Worm (Caenorhabditis elegans) whole organism, L3 larva: ENCODE results near the gene ari-2.

ENCODE experiments used
- R02D3.7 ChIP-seq: fragments of 150-350 bp; optimal IDR thresholded peaks from 2 replicates; lab custom pipeline; 2014; ENCODE audit warnings: missing biosample characterization, missing genetic modification characterization
- ZK546.5 ChIP-seq: sonication (generic microtip); optimal IDR thresholded peaks from 2 replicates; lab custom pipeline; 2017; ENCODE audit warnings: missing biosample characterization, missing genetic modification characterization
- aly-2 ChIP-seq: fragments of 150-350 bp; optimal IDR thresholded peaks from 2 replicates; lab custom pipeline; 2014; ENCODE audit warnings: missing biosample characterization, missing genetic modification characterization
- ama-1 ChIP-seq: fragments of 150-350 bp; optimal IDR thresholded peaks from 2 replicates; lab custom pipeline; 2018
- ceh-28 ChIP-seq: fragments of 150-350 bp; optimal IDR thresholded peaks from 2 replicates; lab custom pipeline; 2014; ENCODE audit warnings: missing biosample characterization, missing genetic modification reagents, missing genetic modification characterization
- daf-12 ChIP-seq: fragments of 150-350 bp; optimal IDR thresholded peaks from 2 replicates; lab custom pipeline; 2014; ENCODE audit warnings: missing biosample characterization, missing genetic modification reagents, missing genetic modification characterization
- egl-27 ChIP-seq: sonication (generic microtip); optimal IDR thresholded peaks from 4 replicates; lab custom pipeline; 2017; ENCODE audit warnings: missing biosample characterization, missing genetic modification reagents, missing genetic modification characterization
- egl-5 ChIP-seq: fragments of 150-350 bp; optimal IDR thresholded peaks from 2 replicates; lab custom pipeline; 2017; ENCODE audit warnings: missing biosample characterization, missing genetic modification reagents, missing genetic modification characterization, inconsistent platforms
- elt-2 ChIP-seq: sonication (generic microtip); optimal IDR thresholded peaks from 2 replicates; lab custom pipeline; 2016; ENCODE audit warnings: missing genetic modification reagents, mild to moderate bottlenecking, missing genetic modification characterization, missing compliant biosample characterization
- elt-3 ChIP-seq, 3 experiments: fragments of 150-350 bp in 1 of 3; sonication (generic microtip) in 2 of 3; optimal IDR thresholded peaks; 2 replicates in 2 of 3; 4 replicates in 1 of 3; lab custom pipeline; 2014 to 2017; ENCODE audit warnings: missing biosample characterization in 3 of 3, missing genetic modification characterization in 3 of 3
- eor-1 ChIP-seq, 2 experiments: fragments of 150-350 bp; optimal IDR thresholded peaks; 2 replicates each; lab custom pipeline; 2014 to 2018; ENCODE audit warnings: missing biosample characterization in 2 of 2, missing genetic modification characterization in 2 of 2
- fkh-10 ChIP-seq: sonication (generic microtip); optimal IDR thresholded peaks from 2 replicates; lab custom pipeline; 2017; ENCODE audit warnings: missing biosample characterization, missing genetic modification reagents, missing genetic modification characterization
- fkh-2 ChIP-seq: fragments of 150-350 bp; optimal IDR thresholded peaks from 2 replicates; lab custom pipeline; 2014; ENCODE audit warnings: missing biosample characterization, missing genetic modification reagents, missing genetic modification characterization
- hmg-11 ChIP-seq: sonication (generic microtip); optimal IDR thresholded peaks from 2 replicates; lab custom pipeline; 2016; ENCODE audit warnings: missing genetic modification characterization, missing compliant biosample characterization
- jun-1 ChIP-seq: fragments of 150-350 bp; optimal IDR thresholded peaks from 2 replicates; lab custom pipeline; 2014; ENCODE audit warnings: missing biosample characterization, missing genetic modification reagents, missing genetic modification characterization
- lin-15B ChIP-seq: fragments of 150-350 bp; optimal IDR thresholded peaks from 2 replicates; lab custom pipeline; 2014; ENCODE audit warnings: missing biosample characterization, missing genetic modification characterization
- lin-39 ChIP-seq: fragments of 150-350 bp; optimal IDR thresholded peaks from 2 replicates; lab custom pipeline; 2018; ENCODE audit warnings: missing biosample characterization, missing genetic modification reagents, missing genetic modification characterization
- lsy-12 ChIP-seq: sonication (generic microtip); optimal IDR thresholded peaks from 2 replicates; lab custom pipeline; 2016; ENCODE audit warnings: mild to moderate bottlenecking, missing genetic modification characterization, missing compliant biosample characterization
- mdl-1 ChIP-seq: fragments of 150-350 bp; optimal IDR thresholded peaks from 2 replicates; lab custom pipeline; 2014; ENCODE audit warnings: missing biosample characterization, missing genetic modification characterization
- mml-1 ChIP-seq: fragments of 150-350 bp; sonication (generic microtip); optimal IDR thresholded peaks from 3 replicates; lab custom pipeline; 2014; ENCODE audit warnings: missing biosample characterization, missing genetic modification characterization
- nfya-1 ChIP-seq: sonication (generic microtip); optimal IDR thresholded peaks from 2 replicates; lab custom pipeline; 2017; ENCODE audit warnings: missing genetic modification characterization, mild to moderate bottlenecking, missing compliant biosample characterization, antibody characterized with exemption, moderate library complexity; ENCODE audit not compliant: insufficient read depth
- nhr-12 ChIP-seq: fragments of 150-350 bp; optimal IDR thresholded peaks from 2 replicates; lab custom pipeline; 2014; ENCODE audit warnings: missing biosample characterization, missing genetic modification characterization
- nhr-23 ChIP-seq: fragments of 150-350 bp; optimal IDR thresholded peaks from 2 replicates; lab custom pipeline; 2014; ENCODE audit warnings: missing biosample characterization, missing genetic modification reagents, missing genetic modification characterization
- nhr-237 ChIP-seq: fragments of 150-350 bp; optimal IDR thresholded peaks from 2 replicates; lab custom pipeline; 2014; ENCODE audit warnings: missing biosample characterization, missing genetic modification characterization
- nhr-25 ChIP-seq: sonication (generic microtip); optimal IDR thresholded peaks from 2 replicates; lab custom pipeline; 2017; ENCODE audit warnings: missing biosample characterization, missing genetic modification characterization
- nhr-43 ChIP-seq: sonication (generic microtip); optimal IDR thresholded peaks from 2 replicates; lab custom pipeline; 2016; ENCODE audit warnings: mild to moderate bottlenecking, missing genetic modification characterization, missing compliant biosample characterization; ENCODE audit not compliant: poor library complexity, severe bottlenecking
- nhr-67 ChIP-seq: fragments of 150-350 bp; optimal IDR thresholded peaks from 2 replicates; lab custom pipeline; 2014; ENCODE audit warnings: missing biosample characterization, missing genetic modification characterization
- nhr-76 ChIP-seq: fragments of 150-350 bp; sonication (generic microtip); optimal IDR thresholded peaks from 5 replicates; lab custom pipeline; 2014; ENCODE audit warnings: missing biosample characterization, missing genetic modification characterization
- pha-4 ChIP-seq: fragments of 150-350 bp; optimal IDR thresholded peaks from 2 replicates; lab custom pipeline; 2014; ENCODE audit warnings: missing biosample characterization, missing genetic modification reagents, missing genetic modification characterization
- pqm-1 ChIP-seq: fragments of 150-350 bp; optimal IDR thresholded peaks from 2 replicates; lab custom pipeline; 2017; ENCODE audit warnings: missing biosample characterization, missing genetic modification characterization, inconsistent platforms
- skn-1 ChIP-seq: fragments of 150-350 bp; optimal IDR thresholded peaks from 2 replicates; lab custom pipeline; 2014; ENCODE audit warnings: missing biosample characterization, missing genetic modification characterization
- snpc-4 ChIP-seq: fragments of 150-350 bp; optimal IDR thresholded peaks from 2 replicates; lab custom pipeline; 2014; ENCODE audit warnings: missing biosample characterization, missing genetic modification characterization
- tbx-2 ChIP-seq: sonication (generic microtip); optimal IDR thresholded peaks from 2 replicates; lab custom pipeline; 2016; ENCODE audit warnings: mild to moderate bottlenecking, missing genetic modification characterization, missing compliant biosample characterization
- unc-39 ChIP-seq: sonication (generic microtip); optimal IDR thresholded peaks from 4 replicates; lab custom pipeline; 2017; ENCODE audit warnings: missing biosample characterization, missing genetic modification characterization
- unc-62 ChIP-seq: fragments of 150-350 bp; sonication (generic microtip); optimal IDR thresholded peaks from 4 replicates; lab custom pipeline; 2014; ENCODE audit warnings: missing biosample characterization, missing genetic modification reagents, missing genetic modification characterization
- zag-1 ChIP-seq: fragments of 150-350 bp; optimal IDR thresholded peaks from 2 replicates; lab custom pipeline; 2014; ENCODE audit warnings: missing biosample characterization, missing genetic modification characterization

ari-2 gene

DNA sequence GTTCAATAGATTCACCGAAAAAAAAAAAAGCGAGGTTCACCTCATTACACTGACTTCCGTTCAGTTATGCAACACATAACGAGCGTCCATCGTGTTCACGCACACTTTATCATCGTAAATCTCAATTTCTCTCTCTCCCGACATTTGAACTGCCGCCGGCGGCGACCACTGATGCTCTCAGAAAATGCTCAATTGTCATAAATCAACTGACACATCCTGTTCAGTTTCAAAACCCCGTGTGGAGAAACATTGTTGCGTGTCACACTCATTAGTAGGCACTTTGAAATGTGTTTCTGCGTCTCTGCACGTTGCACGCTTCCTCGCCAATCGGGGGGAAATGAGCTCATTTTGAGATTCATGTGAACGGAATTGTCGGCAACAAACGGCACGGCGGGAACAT is 15.2 kb upstream of the ari-2 start:
- TF ChIP-seq mdl-1 (tag; lab: Kevin White, UChicago) (no peak), egl-5 (tag; lab: Kevin White, UChicago) (peak; percentile 83), unc-39 (no peak)

DNA sequence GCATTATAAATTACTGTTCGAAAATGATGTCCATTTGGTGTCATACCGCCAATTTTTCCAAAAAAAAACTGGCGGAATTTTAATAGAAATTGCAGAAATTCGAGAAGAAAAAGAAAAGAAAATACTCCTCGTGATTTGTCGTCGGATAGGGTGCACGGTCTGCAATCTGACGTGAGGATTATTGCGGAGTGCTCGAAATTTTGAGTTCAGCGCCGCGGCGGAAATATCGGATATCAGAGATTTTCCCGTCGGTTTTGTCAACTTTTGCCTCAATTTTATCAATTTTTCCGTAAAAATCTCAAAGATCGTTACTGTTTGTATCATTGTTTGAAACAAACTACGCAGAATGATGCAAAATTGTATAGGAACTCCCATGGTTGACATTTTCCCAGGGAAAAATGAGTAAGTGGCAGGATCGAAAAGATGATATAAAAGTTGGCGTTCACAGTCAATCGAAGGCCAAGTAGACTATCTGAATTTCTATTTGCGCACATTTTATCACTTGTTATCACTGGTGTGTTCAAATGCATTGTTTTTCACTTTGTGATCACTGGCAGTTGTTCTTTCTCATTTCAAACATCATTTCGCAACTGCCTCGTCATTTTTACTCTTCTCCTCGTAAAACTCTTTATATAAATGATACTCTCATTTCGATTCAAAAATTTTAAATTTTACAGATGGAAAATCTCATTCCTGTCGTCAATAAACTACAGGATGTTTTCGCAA is 13.0 kb upstream of the ari-2 start, which contains the start of the genes fem-1 and drp-1:
fem-1 (minus strand) TSS at position 150 of the 726 bp plus-strand sequence.
drp-1 (plus strand) TSS at position 676 of the 726 bp plus-strand sequence.
- no peak for TF ChIP-seq lsy-12
- no peak for TF ChIP-seq zag-1
- TF ChIP-seq lin-15B (tag; lab: Kevin White, UChicago): peak; percentile 11
- peak; percentile 63 for TF ChIP-seq hmg-11
- TF ChIP-seq snpc-4 (tag; lab: Kevin White, UChicago): peak; percentile 29

DNA sequence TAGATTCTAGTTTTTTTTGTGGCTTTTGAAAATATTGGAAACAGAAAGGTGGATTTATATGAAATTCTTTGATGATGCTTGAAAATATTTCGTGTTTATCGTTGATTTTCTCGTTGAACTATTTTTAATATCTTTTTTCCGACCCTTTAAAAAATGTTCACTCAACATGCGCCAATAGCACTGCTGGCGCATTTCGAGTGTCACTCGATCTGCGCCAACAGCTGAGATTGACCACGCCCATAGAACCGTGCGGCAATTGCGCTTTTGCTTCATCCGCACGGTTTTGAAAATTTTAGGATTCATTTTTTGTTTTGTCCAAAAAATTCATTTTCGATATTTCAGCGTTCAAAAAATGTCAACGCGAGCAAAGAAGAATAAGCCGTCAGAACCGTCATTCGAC is 9.6 kb upstream of the ari-2 start, which contains the start of gene tebp-2:
tebp-2 (plus strand) TSS at position 343 of the 400 bp plus-strand sequence.
- peak; percentile 6 for TF ChIP-seq snpc-4 (tag; lab: Kevin White, UChicago)
- TF ChIP-seq nhr-25 (tag; lab: Kevin White, UChicago): no peak
- no peak for TF ChIP-seq nhr-12 (tag; lab: Kevin White, UChicago)
- TF ChIP-seq mml-1: no peak
- TF ChIP-seq ama-1: peak; percentile 69
- peak; percentile 22 for TF ChIP-seq elt-2 (tag; lab: Kevin White, UChicago)
- no peak for TF ChIP-seq zag-1
- no peak for TF ChIP-seq unc-62

DNA sequence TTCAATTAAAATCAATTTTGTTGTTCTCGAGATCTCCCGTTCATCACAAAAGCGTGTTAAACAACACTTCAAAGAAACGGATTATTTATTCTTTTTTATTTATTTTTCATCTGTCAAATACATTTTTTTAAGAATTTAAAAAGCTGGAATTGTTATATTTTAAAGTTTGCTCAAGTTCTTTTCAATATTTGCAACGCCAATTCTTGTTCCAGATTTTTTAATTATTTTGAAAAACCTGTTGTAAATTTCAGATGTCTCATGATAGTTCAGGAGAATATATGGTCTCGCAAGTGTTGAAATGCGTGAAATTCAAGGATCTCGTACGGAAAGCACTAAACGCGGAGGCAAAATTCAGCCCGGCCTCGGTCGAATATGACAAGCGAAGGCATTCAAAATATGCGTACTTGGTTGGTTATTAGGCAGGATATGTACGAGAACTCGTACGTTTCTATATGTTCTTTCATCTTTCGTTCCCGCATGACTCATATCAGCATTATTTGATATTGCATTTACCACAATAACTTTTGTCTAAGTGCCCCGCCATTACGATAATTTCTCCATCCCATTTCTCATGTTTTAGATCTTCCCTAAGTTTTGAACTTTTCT is 6.2 kb upstream of the ari-2 start, which contains the start of gene cec-6:
cec-6 (plus strand) TSS at position 252 of the 606 bp plus-strand sequence.
- TF ChIP-seq nhr-43 (no peak), lin-39 (tag; lab: Kevin White, UChicago) (no peak), nhr-25 (tag; lab: Kevin White, UChicago) (no peak), nfya-1 (tag; lab: Kevin White, UChicago) (no peak), daf-12 (tag; lab: Kevin White, UChicago) (no peak), lsy-12 (no peak), ama-1 (no peak), fkh-2 (tag; lab: Kevin White, UChicago) (no peak), R02D3.7 (tag; lab: Kevin White, UChicago) (no peak), tbx-2 (tag; lab: Kevin White, UChicago) (no peak), elt-2 (tag; lab: Kevin White, UChicago) (no peak), nhr-23 (tag; lab: Kevin White, UChicago) (no peak), ceh-28 (tag; lab: Kevin White, UChicago) (no peak), ZK546.5 (tag; lab: Kevin White, UChicago) (no peak)

DNA sequence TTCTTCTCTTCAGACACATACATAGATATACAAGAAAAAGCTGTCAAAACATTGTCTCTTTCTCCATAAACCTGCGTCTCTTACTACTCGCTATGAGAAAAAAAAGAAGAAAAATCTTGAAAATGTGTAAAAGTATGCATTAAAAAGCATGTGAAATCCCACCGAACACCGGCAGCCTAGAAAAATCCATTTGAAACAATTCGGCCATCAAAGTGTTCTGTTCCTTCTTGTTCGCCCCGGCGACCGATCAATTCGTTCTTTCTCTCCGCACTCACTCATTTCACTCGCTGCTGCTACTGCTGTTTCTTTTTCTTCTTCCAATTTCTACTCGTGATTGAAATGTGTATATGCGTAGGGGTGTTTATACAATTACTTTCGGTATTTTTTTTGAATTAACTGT is 2.1 kb upstream of the ari-2 start:
- TF ChIP-seq R02D3.7 (tag; lab: Kevin White, UChicago): no peak
- TF ChIP-seq snpc-4 (tag; lab: Kevin White, UChicago): peak; percentile 38
- no peak for TF ChIP-seq skn-1 (tag; lab: Kevin White, UChicago)
- no peak for TF ChIP-seq elt-3 (tag; optimal IDR thresholded peaks at IDR 0.05; lab: Kevin White, UChicago)
- TF ChIP-seq pha-4 (tag; lab: Kevin White, UChicago): peak; percentile 16
- no peak for TF ChIP-seq nhr-76 (tag; lab: Kevin White, UChicago)
- TF ChIP-seq jun-1 (tag; lab: Kevin White, UChicago): peak; percentile 0
- TF ChIP-seq pqm-1: peak; percentile 8
- TF ChIP-seq egl-5 (tag; lab: Kevin White, UChicago): peak; percentile 61
- no peak for TF ChIP-seq unc-62
- TF ChIP-seq eor-1 (tag; optimal IDR thresholded peaks at IDR 0.05; lab: Kevin White, UChicago): no peak
- no peak for TF ChIP-seq nhr-237 (tag; lab: Kevin White, UChicago)
- TF ChIP-seq fkh-2 (tag; lab: Kevin White, UChicago): no peak
- TF ChIP-seq nhr-25 (tag; lab: Kevin White, UChicago): peak; percentile 62
- TF ChIP-seq nfya-1 (tag; lab: Kevin White, UChicago): peak; percentile 56
- TF ChIP-seq mdl-1 (tag; lab: Kevin White, UChicago): no peak
- TF ChIP-seq lsy-12: no peak
- TF ChIP-seq nhr-43: no peak
- TF ChIP-seq lin-39 (tag; lab: Kevin White, UChicago): peak; percentile 23
- TF ChIP-seq egl-27: no peak
- TF ChIP-seq tbx-2 (tag; lab: Kevin White, UChicago): no peak
- TF ChIP-seq nhr-67: no peak
- TF ChIP-seq fkh-10: peak; percentile 22
- TF ChIP-seq nhr-23 (tag; lab: Kevin White, UChicago): peak; percentile 65
- TF ChIP-seq mml-1: no peak
- TF ChIP-seq aly-2 (tag; lab: Kevin White, UChicago): no peak
- no peak for TF ChIP-seq ZK546.5 (tag; lab: Kevin White, UChicago)
- TF ChIP-seq elt-2 (tag; lab: Kevin White, UChicago): peak; percentile 4
- peak; percentile 78 for TF ChIP-seq lin-15B (tag; lab: Kevin White, UChicago)
- TF ChIP-seq, all 47 proteins: peak for 12
